Fruit fly (Drosophila melanogaster) whole organism, prepupa: Measurements from ENCODE around the gene hh.

ENCODE experiments used
- Blimp-1 ChIP-seq: fragments of 200-800 bp; sonication (Bioruptor generic); optimal IDR thresholded peaks from 3 replicates; lab custom pipeline; 2017; ENCODE audit warnings: missing biosample characterization, missing genetic modification characterization, mild to moderate bottlenecking, moderate library complexity, missing genetic modification reagents
- CG15336 ChIP-seq: fragments of 200-800 bp; sonication (Bioruptor generic); IDR thresholded peaks from 2 replicates; pipeline ENCODE4 v1.3.6; 2022; ENCODE audit warnings: missing biosample characterization, missing genetic modification characterization
- CG6163 ChIP-seq: fragments of 200-800 bp; sonication (Bioruptor generic); IDR thresholded peaks from 3 replicates; pipeline ENCODE4 v1.3.6; 2022; ENCODE audit warnings: missing biosample characterization, missing genetic modification characterization
- CG6854 ChIP-seq: fragments of 200-800 bp; sonication (Bioruptor generic); optimal IDR thresholded peaks from 2 replicates; lab custom pipeline; 2017; ENCODE audit warnings: missing biosample characterization, mild to moderate bottlenecking, missing genetic modification characterization
- CG7368 ChIP-seq: fragments of 200-800 bp; sonication (Bioruptor generic); optimal IDR thresholded peaks from 3 replicates; lab custom pipeline; 2016; ENCODE audit warnings: missing biosample characterization, missing genetic modification characterization
- Eip78C ChIP-seq: fragments of 200-800 bp; sonication (Bioruptor generic); peaks from one replicate; lab custom pipeline; 2016; ENCODE audit warnings: missing biosample characterization, missing genetic modification characterization
- Eip93F ChIP-seq: fragments of 200-800 bp; sonication (Bioruptor generic); optimal IDR thresholded peaks from 2 replicates; lab custom pipeline; 2016; ENCODE audit warnings: missing biosample characterization, mild to moderate bottlenecking, missing genetic modification characterization
- OdsH ChIP-seq: fragments of 200-800 bp; sonication (Bioruptor generic); optimal IDR thresholded peaks from 3 replicates; lab custom pipeline; 2016; ENCODE audit warnings: missing biosample characterization, missing genetic modification characterization
- achi ChIP-seq: fragments of 200-800 bp; sonication (Bioruptor generic); optimal IDR thresholded peaks from 3 replicates; lab custom pipeline; 2016; ENCODE audit warnings: missing biosample characterization, missing genetic modification characterization
- ss ChIP-seq, 2 experiments: fragments of 200-800 bp; sonication (Bioruptor generic); optimal IDR thresholded peaks; 2 replicates in 1 of 2; 3 replicates in 1 of 2; lab custom pipeline; 2017 to 2018; ENCODE audit warnings: mild to moderate bottlenecking in 2 of 2, missing biosample characterization in 2 of 2, missing genetic modification characterization in 2 of 2, moderate library complexity in 1 of 2

- TF ChIP-seq CG15336 (GFP tag; lab: Robert Waterston, UW) (no peak), CG6854 (GFP tag; lab: Kevin White, UChicago) (no peak), Blimp-1 (no peak), CG6163 (no peak), CG7368 (no peak), ss (GFP tag; optimal IDR thresholded peaks at IDR 0.05; lab: Kevin White, UChicago) (no peak), OdsH (GFP tag; lab: Kevin White, UChicago) (no peak), achi (GFP tag; lab: Kevin White, UChicago) (no peak), Eip78C (GFP tag; lab: Kevin White, UChicago) (no peak), Eip93F (GFP tag; lab: Kevin White, UChicago) (no peak)
Observed at dm6 chr3R:23130181-23130580, 11.5 kb downstream of the hh start.
